Worm (Caenorhabditis elegans): ENCODE data around the gene srz-69.

The srz-69 gene

DNA sequence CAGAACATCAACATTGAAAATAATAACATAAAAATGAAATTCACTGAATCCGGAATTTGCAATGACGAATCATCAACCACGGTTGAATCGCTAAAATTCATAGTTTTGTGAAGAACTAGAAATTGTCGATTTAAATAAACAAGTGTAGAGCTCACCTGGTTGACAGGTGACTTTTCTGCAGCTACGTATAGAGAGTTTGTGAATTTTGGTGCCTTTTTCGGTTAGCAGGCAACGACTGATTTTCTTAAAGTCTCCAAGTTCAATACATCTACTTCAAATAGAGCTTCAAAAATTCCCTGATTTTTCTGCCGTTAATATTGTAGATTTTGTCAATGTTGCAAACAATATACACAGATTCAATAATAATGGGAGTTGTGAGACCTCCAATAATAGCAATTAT is at the start of gene srz-69:
Gene srz-69 (minus strand): TSS at position 101 of the 400 bp plus-strand sequence.
- TF ChIP-seq ztf-11 (tag; optimal IDR thresholded peaks at IDR 0.05) (no peak), grh-1 (GFP tag; IDR thresholded peaks at IDR 0.05) (no peak), zip-4 (GFP tag; optimal IDR thresholded peaks at IDR 0.05) (no peak), ces-1 (GFP tag; optimal IDR thresholded peaks at IDR 0.05) (no peak), lin-39 (tag; optimal IDR thresholded peaks at IDR 0.05) (no peak), isw-1 (GFP tag; IDR thresholded peaks at IDR 0.05) (no peak), fkh-8 (tag; optimal IDR thresholded peaks at IDR 0.05) (no peak), unc-86 (tag; optimal IDR thresholded peaks at IDR 0.05) (no peak), hlh-4 (tag; optimal IDR thresholded peaks at IDR 0.05) (no peak), jun-1 (tag; optimal IDR thresholded peaks at IDR 0.05) (no peak), nhr-76 (tag; optimal IDR thresholded peaks at IDR 0.05) (no peak), mep-1 (tag; optimal IDR thresholded peaks at IDR 0.05) (no peak), elt-2 (tag; optimal IDR thresholded peaks at IDR 0.05) (no peak), sup-37 (GFP tag; optimal IDR thresholded peaks at IDR 0.05) (no peak)

DNA sequence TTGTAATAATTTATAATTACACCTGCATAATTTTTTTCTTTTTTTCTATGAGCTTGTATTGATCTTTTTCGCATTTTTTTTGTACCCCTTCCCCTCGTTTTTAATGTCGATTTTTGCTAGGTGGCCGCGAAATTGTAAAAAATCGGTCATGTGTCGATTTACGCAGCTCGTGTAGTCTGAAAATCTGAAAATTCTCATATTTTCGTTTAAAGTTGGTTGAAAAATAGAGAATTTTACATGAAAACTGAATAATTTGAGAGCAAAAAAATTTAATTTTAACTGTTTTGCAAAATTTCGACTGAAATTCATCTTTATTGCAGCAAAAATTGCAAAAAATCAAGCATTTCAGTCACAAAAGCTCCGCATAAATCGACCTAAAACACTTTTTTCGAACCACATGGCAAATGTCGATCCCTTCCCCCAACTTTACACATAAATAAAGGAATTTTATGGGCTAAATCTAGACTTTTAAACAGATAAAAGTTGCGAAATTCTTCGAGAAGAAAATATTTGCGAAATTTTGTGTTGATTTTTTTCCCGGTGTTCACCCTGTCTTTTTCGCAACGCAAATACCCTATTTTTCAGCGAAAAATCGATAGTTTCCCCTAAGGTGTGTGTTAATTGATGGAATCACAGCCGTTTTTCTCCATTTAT is 49.2 kb upstream of the srz-69 start:
- TF ChIP-seq skn-1 (tag; optimal IDR thresholded peaks at IDR 0.05): peak; percentile 13
- TF ChIP-seq dsc-1 (tag; optimal IDR thresholded peaks at IDR 0.05): peak; percentile 0
- TF ChIP-seq efl-1 (optimal IDR thresholded peaks at IDR 0.05): no peak
- peak in 1 of 2 experiments; percentile 73 for TF ChIP-seq efl-1 (GFP tag; optimal IDR thresholded peaks at IDR 0.05 in 1 of 2)
- TF ChIP-seq unc-130 (tag; optimal IDR thresholded peaks at IDR 0.05): no peak
- TF ChIP-seq zip-4 (GFP tag; optimal IDR thresholded peaks at IDR 0.05): no peak

DNA sequence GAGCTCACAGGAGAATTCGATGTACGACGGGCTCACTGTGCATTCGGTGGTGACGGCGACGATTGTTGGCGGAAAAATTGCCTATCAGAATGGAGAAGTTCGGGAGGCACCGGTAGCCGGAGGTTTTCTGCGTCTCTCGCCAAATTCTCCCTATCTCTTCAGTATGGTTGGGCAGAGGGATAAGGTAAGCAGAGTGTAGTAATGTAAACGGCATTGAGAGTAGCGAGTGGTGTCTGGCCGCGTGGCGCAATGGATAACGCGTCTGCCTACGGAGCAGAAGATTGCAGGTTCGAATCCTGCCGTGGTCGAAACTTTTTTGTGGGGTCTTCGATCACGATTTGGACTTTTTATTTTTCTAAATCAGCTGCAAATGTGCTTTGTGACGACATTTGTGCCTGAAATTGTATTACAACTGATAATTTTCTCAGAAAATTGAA is 47.6 kb upstream of the srz-69 start:
- peak; percentile 23 for TF ChIP-seq jun-1 (tag; optimal IDR thresholded peaks at IDR 0.05)
- TF ChIP-seq nhr-71 (tag; optimal IDR thresholded peaks at IDR 0.05): peak; percentile 75
- peak; percentile 72 for TF ChIP-seq nhr-90 (tag; optimal IDR thresholded peaks at IDR 0.05; ENCODE audit: poor library complexity)
- peak; percentile 59 for TF ChIP-seq unc-130 (tag; optimal IDR thresholded peaks at IDR 0.05)
- TF ChIP-seq tbx-2 (tag; optimal IDR thresholded peaks at IDR 0.05): peak; percentile 64
- TF ChIP-seq lir-3 (tag; optimal IDR thresholded peaks at IDR 0.05; ENCODE audit: poor library complexity): no peak
- peak; percentile 53 for TF ChIP-seq aly-2 (tag; optimal IDR thresholded peaks at IDR 0.05)
- no peak for TF ChIP-seq aha-1 (tag; optimal IDR thresholded peaks at IDR 0.05)
- TF ChIP-seq dpl-1 (GFP tag; optimal IDR thresholded peaks at IDR 0.05): peak; percentile 4 to 16 (median 13)
- peak; percentile 32 to 49 for TF ChIP-seq efl-1 (optimal IDR thresholded peaks at IDR 0.05)
- TF ChIP-seq efl-1 (GFP tag; optimal IDR thresholded peaks at IDR 0.05 in 1 of 2): peak; percentile 37 to 92
- no peak for TF ChIP-seq lin-15B (tag; optimal IDR thresholded peaks at IDR 0.05)
- peak in 2 of 3 experiments; percentile 30 to 44 for TF ChIP-seq ceh-82 (tag; optimal IDR thresholded peaks at IDR 0.05)
- no peak for TF ChIP-seq egl-27 (tag; optimal IDR thresholded peaks at IDR 0.05)
- peak; percentile 38 for TF ChIP-seq xbp-1 (tag; optimal IDR thresholded peaks at IDR 0.05)
- peak; percentile 0 for TF ChIP-seq skn-1 (tag; optimal IDR thresholded peaks at IDR 0.05)
- peak; percentile 16 for TF ChIP-seq lin-13 (GFP tag; optimal IDR thresholded peaks at IDR 0.05)
- TF ChIP-seq lsy-2 (tag; optimal IDR thresholded peaks at IDR 0.05): peak; percentile 39 to 66
- peak; percentile 71 for TF ChIP-seq nhr-19 (GFP tag; conservative IDR thresholded peaks at IDR 0.05)
- peak in 1 of 2 experiments; percentile 54 for TF ChIP-seq mdl-1 (tag; optimal IDR thresholded peaks at IDR 0.05)
- no peak for TF ChIP-seq sup-37 (GFP tag; optimal IDR thresholded peaks at IDR 0.05)
- no peak for TF ChIP-seq grh-1 (GFP tag; IDR thresholded peaks at IDR 0.05)
- TF ChIP-seq mep-1 (tag; optimal IDR thresholded peaks at IDR 0.05): peak; percentile 53
- TF ChIP-seq ceh-8 (GFP tag; optimal IDR thresholded peaks at IDR 0.05): peak; percentile 41
- no peak for TF ChIP-seq ceh-88 (GFP tag; IDR thresholded peaks at IDR 0.05)
- TF ChIP-seq nhr-77 (tag; optimal IDR thresholded peaks at IDR 0.05): peak; percentile 4
- no peak for TF ChIP-seq fkh-10 (GFP tag; optimal IDR thresholded peaks at IDR 0.05)
- peak; percentile 30 for TF ChIP-seq irx-1 (tag; optimal IDR thresholded peaks at IDR 0.05)
- TF ChIP-seq dsc-1 (tag; optimal IDR thresholded peaks at IDR 0.05): peak; percentile 50
- TF ChIP-seq snu-23 (GFP tag; optimal IDR thresholded peaks at IDR 0.05): peak; percentile 84
- peak; percentile 33 for TF ChIP-seq C16A3.4 (tag; optimal IDR thresholded peaks at IDR 0.05)
- TF ChIP-seq hlh-4 (tag; optimal IDR thresholded peaks at IDR 0.05): no peak
- TF ChIP-seq swsn-7 (tag; optimal IDR thresholded peaks at IDR 0.05): peak; percentile 66
- TF ChIP-seq egl-13 (tag; optimal IDR thresholded peaks at IDR 0.05): no peak
- TF ChIP-seq nhr-85 (tag): peak; percentile 53
- no peak for TF ChIP-seq ceh-63 (GFP tag; optimal IDR thresholded peaks at IDR 0.05)
- no peak for TF ChIP-seq fkh-4 (tag; optimal IDR thresholded peaks at IDR 0.05; ENCODE audit: borderline replicate concordance)
- no peak for TF ChIP-seq ets-5 (GFP tag; IDR thresholded peaks at IDR 0.05)

All from whole organism, L1 larva.